Fruit fly (Drosophila melanogaster) Kc167 (cell line): Measurements from ENCODE around the gene Rchy1.

Experiments
- Myc ChIP-seq: fragments of >200 bp; optimal IDR thresholded peaks from 2 replicates; lab custom pipeline; 2017; ENCODE audit warnings: missing external identifiers
- Sin3A ChIP-seq: fragments of >200 bp; optimal IDR thresholded peaks from 2 replicates; lab custom pipeline; 2018; ENCODE audit warnings: missing external identifiers
- h ChIP-seq: fragments of >200 bp; optimal IDR thresholded peaks from 3 replicates; lab custom pipeline; 2018; ENCODE audit warnings: missing external identifiers
- insv ChIP-seq: fragments of >200 bp; optimal IDR thresholded peaks from 3 replicates; lab custom pipeline; 2018; ENCODE audit warnings: missing external identifiers
- psq ChIP-seq: fragments of >200 bp; optimal IDR thresholded peaks from 2 replicates; lab custom pipeline; 2017; ENCODE audit warnings: missing external identifiers

- TF ChIP-seq insv (no peak), Myc (lab: Kevin White, UChicago) (no peak), psq (no peak), Sin3A (lab: Kevin White, UChicago) (no peak), h (no peak)
These were observed at the start of gene Rchy1 for dm6 chr2L:6465497-6465896.
